Worm (Caenorhabditis elegans) whole organism, young adult: ENCODE measurements around the gene C33G8.13.

Source experiments
- C06A6.2 ChIP-seq: fragments of 200-800 bp; sonication (Bioruptor generic); conservative IDR thresholded peaks from 2 replicates; pipeline ENCODE4 v1.3.6; 2022; ENCODE audit warnings: missing genetic modification characterization, missing compliant biosample characterization
- C17E4.6 ChIP-seq: fragments of 200-800 bp; sonication (Bioruptor generic); IDR thresholded peaks from 2 replicates; pipeline ENCODE4 v1.3.6; 2022; ENCODE audit warnings: missing genetic modification reagents, missing genetic modification characterization, missing compliant biosample characterization
- D2030.7 ChIP-seq: fragments of 200-800 bp; sonication (Bioruptor generic); IDR thresholded peaks from 2 replicates; pipeline ENCODE4 v1.3.6; 2022; ENCODE audit warnings: missing genetic modification reagents, missing genetic modification characterization, missing compliant biosample characterization
- F22D6.2 ChIP-seq: sonication (generic microtip); optimal IDR thresholded peaks from 2 replicates; lab custom pipeline; 2016; ENCODE audit warnings: mild to moderate bottlenecking, missing genetic modification characterization, missing compliant biosample characterization
- F37B4.10 ChIP-seq: fragments of 200-800 bp; sonication (Bioruptor generic); IDR thresholded peaks from 2 replicates; pipeline ENCODE4 v1.3.6; 2022; ENCODE audit warnings: missing genetic modification characterization, missing compliant biosample characterization
- F52B5.7 ChIP-seq: sonication (generic microtip); optimal IDR thresholded peaks from 2 replicates; lab custom pipeline; 2016; ENCODE audit warnings: mild to moderate bottlenecking, missing genetic modification characterization, missing compliant biosample characterization
- F55B11.4 ChIP-seq: sonication (generic microtip); optimal IDR thresholded peaks from 2 replicates; lab custom pipeline; 2016; ENCODE audit warnings: missing compliant biosample characterization, missing genetic modification characterization, borderline replicate concordance; ENCODE audit not compliant: insufficient read depth
- K12H6.12 ChIP-seq: fragments of 200-800 bp; sonication (Bioruptor generic); optimal IDR thresholded peaks from 2 replicates; lab custom pipeline; 2018; ENCODE audit warnings: mild to moderate bottlenecking, missing genetic modification characterization, missing compliant biosample characterization
- T07F8.4 ChIP-seq: sonication (generic microtip); optimal IDR thresholded peaks from 2 replicates; lab custom pipeline; 2016; ENCODE audit warnings: mild to moderate bottlenecking, missing genetic modification characterization, moderate library complexity, missing compliant biosample characterization
- Y53F4B.3 ChIP-seq: fragments of 200-800 bp; sonication (Bioruptor generic); IDR thresholded peaks from 2 replicates; pipeline ENCODE4 v1.3.6; 2022; ENCODE audit warnings: missing genetic modification reagents, missing genetic modification characterization, missing compliant biosample characterization
- Y95B8A.8 ChIP-seq: fragments of 200-800 bp; sonication (Bioruptor generic); IDR thresholded peaks from 2 replicates; pipeline ENCODE4 v1.3.6; 2022; ENCODE audit warnings: missing genetic modification reagents, missing genetic modification characterization, missing compliant biosample characterization
- ZK185.1 ChIP-seq: sonication (generic microtip); optimal IDR thresholded peaks from 2 replicates; lab custom pipeline; 2016; ENCODE audit warnings: mild to moderate bottlenecking, missing genetic modification characterization, missing compliant biosample characterization; ENCODE audit not compliant: poor library complexity, severe bottlenecking
- ama-1 ChIP-seq, 3 experiments: fragments of 150-350 bp in 1 of 3; sonication (generic microtip) in 2 of 3; optimal IDR thresholded peaks; 2 replicates each; lab custom pipeline; 2014 to 2018; ENCODE audit warnings: missing biosample characterization in 2 of 3, missing genetic modification characterization in 2 of 3, missing genetic modification reagents in 2 of 3
- die-1 ChIP-seq: sonication (generic microtip); optimal IDR thresholded peaks from 2 replicates; lab custom pipeline; 2016; ENCODE audit warnings: missing genotype, mild to moderate bottlenecking, missing genetic modification characterization, missing compliant biosample characterization
- egl-44 ChIP-seq: fragments of 200-800 bp; sonication (Bioruptor generic); IDR thresholded peaks from 2 replicates; pipeline ENCODE4 v1.3.6; 2022; ENCODE audit warnings: missing genetic modification reagents, missing genetic modification characterization, missing compliant biosample characterization
- ets-4 ChIP-seq: fragments of 200-800 bp; sonication (Bioruptor generic); optimal IDR thresholded peaks from 2 replicates; lab custom pipeline; 2018; ENCODE audit warnings: mild to moderate bottlenecking, missing genetic modification characterization, missing compliant biosample characterization
- him-1 ChIP-seq: sonication (generic microtip); optimal IDR thresholded peaks from 2 replicates; lab custom pipeline; 2016; ENCODE audit warnings: missing genotype, missing genetic modification reagents, missing genetic modification characterization, missing compliant biosample characterization
- hlh-12 ChIP-seq: sonication (generic microtip); optimal IDR thresholded peaks from 2 replicates; lab custom pipeline; 2016; ENCODE audit warnings: missing genetic modification characterization, missing compliant biosample characterization
- hrde-1 ChIP-seq: sonication (generic microtip); optimal IDR thresholded peaks from 2 replicates; lab custom pipeline; 2016; ENCODE audit warnings: missing genetic modification characterization, mild to moderate bottlenecking, missing compliant biosample characterization, moderate library complexity, missing genotype, missing genetic modification reagents, borderline replicate concordance
- lin-35 ChIP-seq, 3 experiments: fragments of 150-350 bp in 2 of 3; sonication (generic microtip) in 1 of 3; optimal IDR thresholded peaks; 2 replicates each; lab custom pipeline; 2014 to 2018; ENCODE audit warnings: missing biosample characterization in 3 of 3, missing genetic modification characterization in 3 of 3, missing genetic modification reagents in 3 of 3
- lin-40 ChIP-seq: sonication (generic microtip); optimal IDR thresholded peaks from 2 replicates; lab custom pipeline; 2016; ENCODE audit warnings: missing genetic modification characterization, mild to moderate bottlenecking, missing compliant biosample characterization, missing genotype, missing genetic modification reagents
- lir-1 ChIP-seq: fragments of 200-800 bp; sonication (Bioruptor generic); conservative IDR thresholded peaks from 2 replicates; pipeline ENCODE4 v1.3.6; 2022; ENCODE audit warnings: missing genetic modification reagents, missing genetic modification characterization, missing compliant biosample characterization
- lsl-1 ChIP-seq: fragments of 200-800 bp; sonication (Bioruptor generic); optimal IDR thresholded peaks from 2 replicates; lab custom pipeline; 2018; ENCODE audit warnings: mild to moderate bottlenecking, missing genetic modification characterization, moderate library complexity, missing compliant biosample characterization
- lsy-27 ChIP-seq: sonication (generic microtip); optimal IDR thresholded peaks from 2 replicates; lab custom pipeline; 2017; ENCODE audit warnings: missing genetic modification characterization, mild to moderate bottlenecking, missing compliant biosample characterization, antibody characterized with exemption, missing genotype, borderline replicate concordance; ENCODE audit not compliant: insufficient read depth
- madf-6 ChIP-seq: fragments of 200-800 bp; sonication (Bioruptor generic); IDR thresholded peaks from 2 replicates; pipeline ENCODE4 v1.3.6; 2022; ENCODE audit warnings: missing genetic modification reagents, missing genetic modification characterization, missing compliant biosample characterization
- mcd-1 ChIP-seq: fragments of 200-800 bp; sonication (Bioruptor generic); IDR thresholded peaks from 2 replicates; pipeline ENCODE4 v1.3.6; 2022; ENCODE audit warnings: missing genetic modification reagents, missing genetic modification characterization, missing compliant biosample characterization
- nhr-90 ChIP-seq: sonication (generic microtip); optimal IDR thresholded peaks from 2 replicates; lab custom pipeline; 2016; ENCODE audit warnings: missing genotype, mild to moderate bottlenecking, missing genetic modification characterization, missing compliant biosample characterization
- rec-8 ChIP-seq, 2 experiments: sonication (generic microtip); optimal IDR thresholded peaks; 2 replicates each; lab custom pipeline; 2016; ENCODE audit warnings: mild to moderate bottlenecking in 2 of 2, missing genetic modification characterization in 2 of 2, missing genetic modification reagents in 2 of 2, missing genotype in 2 of 2, missing biosample characterization in 1 of 2, missing compliant biosample characterization in 1 of 2, moderate library complexity in 1 of 2
- snpc-4 ChIP-seq, 5 experiments: fragments of 150-350 bp in 1 of 5; sonication (generic microtip) in 4 of 5; optimal IDR thresholded peaks; 2 replicates each; lab custom pipeline; 2014 to 2018; ENCODE audit warnings: missing genetic modification characterization in 5 of 5, missing biosample characterization in 3 of 5, antibody characterized with exemption in 2 of 5, mild to moderate bottlenecking in 2 of 5, missing compliant biosample characterization in 2 of 5, missing genotype in 2 of 5, moderate library complexity in 2 of 5, missing genetic modification reagents in 1 of 5
- xnd-1 ChIP-seq: sonication (generic microtip); optimal IDR thresholded peaks from 2 replicates; lab custom pipeline; 2016; ENCODE audit warnings: missing genotype, missing genetic modification reagents, missing genetic modification characterization, missing compliant biosample characterization
- zfh-2 ChIP-seq: fragments of 200-800 bp; sonication (Bioruptor generic); conservative IDR thresholded peaks from 2 replicates; pipeline ENCODE4 v1.3.6; 2022; ENCODE audit warnings: missing genetic modification reagents, missing genetic modification characterization, missing compliant biosample characterization
- ztf-25 ChIP-seq: fragments of 200-800 bp; sonication (Bioruptor generic); IDR thresholded peaks from 2 replicates; pipeline ENCODE4 v1.3.6; 2022; ENCODE audit warnings: missing genetic modification reagents, missing genetic modification characterization, missing compliant biosample characterization
- ztf-6 ChIP-seq: fragments of 200-800 bp; sonication (Bioruptor generic); IDR thresholded peaks from 2 replicates; pipeline ENCODE4 v1.3.6; 2022; ENCODE audit warnings: missing genetic modification reagents, missing genetic modification characterization, missing compliant biosample characterization

The C33G8.13 gene

DNA sequence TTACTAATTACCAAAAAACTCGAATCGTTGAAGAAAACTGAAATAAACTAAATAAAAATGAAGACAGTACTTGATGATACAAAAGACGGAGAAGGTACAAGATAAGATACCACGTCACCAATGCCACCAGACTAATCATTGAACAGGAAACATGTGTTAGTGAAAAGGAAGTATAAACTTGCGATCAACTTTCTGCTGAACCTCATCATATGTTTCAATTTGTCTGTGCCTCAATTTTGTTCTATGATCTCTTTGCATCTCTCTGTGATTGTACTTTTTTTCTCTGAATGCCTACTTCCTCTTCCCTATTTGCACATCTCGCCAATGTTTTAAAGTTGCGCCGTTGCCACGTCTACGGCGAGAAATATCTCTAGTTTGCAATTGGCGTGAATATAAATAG lies 21.8 kb downstream of the C33G8.13 start (continued):
- TF ChIP-seq rec-8 (tag; optimal IDR thresholded peaks at IDR 0.05; lab: Kevin White, UChicago) (no peak), die-1 (tag; lab: Kevin White, UChicago) (peak; percentile 8), hlh-12 (no peak)

DNA sequence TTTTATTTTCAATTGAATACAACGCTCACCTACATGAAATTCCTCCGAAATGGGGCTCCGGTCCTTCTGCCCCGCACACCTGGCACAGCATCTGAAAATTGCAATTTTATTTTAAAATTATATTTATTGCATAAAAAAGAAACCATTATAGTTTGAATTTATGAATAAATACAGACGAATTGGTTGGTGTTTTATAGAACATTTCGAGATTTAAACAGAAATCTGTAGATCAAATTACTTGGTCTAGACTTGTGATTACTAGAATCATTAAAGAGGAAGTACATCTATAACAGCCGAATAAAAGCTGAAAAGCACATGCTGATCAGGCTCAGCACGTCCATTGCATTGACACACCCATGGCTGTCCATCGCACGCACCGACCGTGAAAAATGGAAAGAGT lies 24.0 kb downstream of the C33G8.13 start, which contains the start of gene nhr-162:
Gene nhr-162, minus strand, starts transcription at position 101 of the 400 bp plus-strand sequence.
- TF ChIP-seq hrde-1 (tag; lab: Kevin White, UChicago) (no peak), mcd-1 (GFP tag; lab: Robert Waterston, UW) (no peak), snpc-4 (GFP tag; optimal IDR thresholded peaks at IDR 0.05; lab: Kevin White, UChicago) (no peak), snpc-4 (tag; optimal IDR thresholded peaks at IDR 0.05; lab: Kevin White, UChicago) (no peak), ztf-6 (GFP tag; lab: Robert Waterston, UW) (no peak), die-1 (tag; lab: Kevin White, UChicago) (no peak), ama-1 (optimal IDR thresholded peaks at IDR 0.05; lab: Kevin White, UChicago) (no peak), ama-1 (GFP tag; optimal IDR thresholded peaks at IDR 0.05; lab: Kevin White, UChicago) (no peak), C06A6.2 (GFP tag; lab: Robert Waterston, UW) (no peak), ets-4 (GFP tag; lab: Kevin White, UChicago) (no peak), egl-44 (GFP tag; lab: Robert Waterston, UW) (no peak), Y53F4B.3 (GFP tag; lab: Robert Waterston, UW) (no peak), ZK185.1 (no peak)

DNA sequence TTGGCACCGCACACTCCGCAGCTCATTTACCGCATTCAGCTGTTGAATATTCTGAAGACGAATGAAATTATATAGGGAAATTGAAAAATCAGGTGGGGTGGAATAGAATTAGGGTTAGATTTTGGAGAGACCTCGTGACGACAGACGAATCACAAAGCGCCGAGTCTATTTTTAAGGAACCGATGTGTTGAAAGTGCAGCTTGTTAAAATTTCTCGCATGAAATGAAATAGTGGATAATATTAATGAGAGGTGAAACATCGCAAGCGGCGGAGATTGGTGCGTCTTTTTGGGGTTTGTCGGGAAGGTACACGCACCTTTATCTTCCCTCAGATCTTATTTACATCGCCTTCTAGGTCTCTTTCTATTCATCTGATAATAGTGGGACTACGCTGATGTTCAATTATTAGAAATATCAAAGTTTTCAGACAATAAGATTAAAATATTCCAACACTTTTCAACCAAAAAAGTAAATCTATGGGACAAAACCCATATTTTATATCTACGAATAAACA lies 26.1 kb downstream of the C33G8.13 start, which contains the start of gene nhr-140:
Gene nhr-140, minus strand, starts transcription at position 51 of the 513 bp plus-strand sequence.
- TF ChIP-seq lin-35 (GFP tag; optimal IDR thresholded peaks at IDR 0.05; lab: Kevin White, UChicago) (no peak), lsl-1 (GFP tag; lab: Kevin White, UChicago) (no peak), T07F8.4 (tag; lab: Kevin White, UChicago) (no peak), egl-44 (GFP tag; lab: Robert Waterston, UW) (no peak), F55B11.4 (no peak), F52B5.7 (tag; lab: Kevin White, UChicago) (no peak), ztf-25 (GFP tag; lab: Robert Waterston, UW) (no peak), nhr-90 (tag; lab: Kevin White, UChicago) (no peak), him-1 (tag; lab: Kevin White, UChicago) (no peak), zfh-2 (GFP tag; lab: Robert Waterston, UW) (no peak), K12H6.12 (no peak), F22D6.2 (tag; lab: Kevin White, UChicago) (no peak), F37B4.10 (GFP tag; lab: Robert Waterston, UW) (no peak), C17E4.6 (no peak), xnd-1 (no peak), D2030.7 (GFP tag; lab: Robert Waterston, UW) (no peak)

DNA sequence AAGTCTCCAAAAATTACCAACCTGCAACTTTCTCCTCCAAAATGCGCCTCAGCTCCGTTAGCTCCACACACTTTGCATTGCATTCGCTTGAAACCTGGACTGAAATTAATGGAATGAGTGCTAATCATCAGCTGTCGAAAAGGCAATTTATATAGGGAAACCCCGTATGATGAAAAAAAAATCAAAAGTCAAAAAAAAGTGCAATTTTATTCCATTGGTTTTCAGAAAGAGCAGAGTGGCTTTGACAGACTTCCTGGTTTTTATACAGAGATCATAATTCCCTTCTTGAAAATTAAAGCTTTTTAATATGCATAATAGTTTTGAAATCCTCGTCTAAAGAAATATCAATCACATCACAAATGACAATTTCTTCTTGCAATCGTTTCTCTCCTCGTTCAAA lies 28.1 kb downstream of the C33G8.13 start, which contains the start of gene nhr-139:
Gene nhr-139, minus strand, starts transcription at position 101 of the 400 bp plus-strand sequence.
- TF ChIP-seq madf-6 (no peak), T07F8.4 (tag; lab: Kevin White, UChicago) (no peak), F52B5.7 (tag; lab: Kevin White, UChicago) (no peak), lin-40 (tag; lab: Kevin White, UChicago) (no peak), lsy-27 (tag; lab: Kevin White, UChicago) (no peak), hlh-12 (no peak), lir-1 (GFP tag; lab: Robert Waterston, UW) (no peak), Y95B8A.8 (GFP tag; lab: Robert Waterston, UW) (no peak)
